Worm (Caenorhabditis elegans): ENCODE data around the gene rpl-3.

DNA sequence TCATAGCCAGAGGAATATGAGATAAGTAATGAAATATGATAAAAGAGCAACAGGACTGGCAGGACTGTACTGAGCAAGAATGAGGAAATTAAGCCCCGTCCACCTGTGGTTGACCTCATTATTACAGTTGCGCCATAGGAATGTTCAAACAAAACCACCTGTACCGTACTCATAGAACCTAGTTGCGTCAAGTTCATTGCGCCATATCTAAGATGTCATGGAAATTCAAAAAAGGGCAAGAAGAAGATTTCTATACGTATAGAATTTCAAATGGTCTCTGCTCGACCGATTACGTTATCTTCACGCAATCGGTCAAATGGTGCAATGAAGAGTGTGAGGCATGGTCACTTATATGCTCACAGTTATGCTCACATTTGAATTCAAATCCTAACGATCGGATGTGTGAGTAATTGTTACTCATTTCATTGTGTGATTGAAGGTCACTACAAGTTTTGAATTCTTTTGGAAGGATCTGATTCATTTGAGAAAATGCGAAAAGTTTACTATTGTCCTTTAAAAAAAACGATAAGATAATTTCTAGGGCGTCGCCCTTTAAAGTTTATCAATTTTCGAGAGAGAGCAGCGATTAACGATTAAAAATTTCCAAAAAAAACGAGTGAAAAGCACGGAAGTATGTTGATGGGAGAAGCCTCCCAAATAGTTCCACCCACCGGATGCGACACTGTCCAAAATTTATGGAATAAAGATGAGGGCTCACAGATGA, 4.3 kb downstream of the rpl-3 start:
- TF ChIP-seq lin-39 (tag; optimal IDR thresholded peaks at IDR 0.05) (no peak), ztf-4 (tag; optimal IDR thresholded peaks at IDR 0.05) (no peak), snpc-4 (tag; optimal IDR thresholded peaks at IDR 0.05) (no peak)

All from whole organism, L1 larva.